Worm (Caenorhabditis elegans) whole organism, L3 larva: ENCODE data around the gene F44E7.5.

ENCODE experiments used
- ZK546.5 ChIP-seq: sonication (generic microtip); optimal IDR thresholded peaks from 2 replicates; lab custom pipeline; 2017; ENCODE audit warnings: missing biosample characterization, missing genetic modification characterization
- aly-2 ChIP-seq: fragments of 150-350 bp; optimal IDR thresholded peaks from 2 replicates; lab custom pipeline; 2014; ENCODE audit warnings: missing biosample characterization, missing genetic modification characterization
- ama-1 ChIP-seq: fragments of 150-350 bp; optimal IDR thresholded peaks from 2 replicates; lab custom pipeline; 2018
- ceh-82 ChIP-seq: fragments of 150-350 bp; optimal IDR thresholded peaks from 2 replicates; lab custom pipeline; 2014; ENCODE audit warnings: missing biosample characterization, missing genetic modification characterization
- elt-1 ChIP-seq: fragments of 150-350 bp; optimal IDR thresholded peaks from 2 replicates; lab custom pipeline; 2014; ENCODE audit warnings: missing biosample characterization, missing genetic modification characterization
- fkh-10 ChIP-seq: sonication (generic microtip); optimal IDR thresholded peaks from 2 replicates; lab custom pipeline; 2017; ENCODE audit warnings: missing biosample characterization, missing genetic modification reagents, missing genetic modification characterization
- jun-1 ChIP-seq: fragments of 150-350 bp; optimal IDR thresholded peaks from 2 replicates; lab custom pipeline; 2014; ENCODE audit warnings: missing biosample characterization, missing genetic modification reagents, missing genetic modification characterization
- lin-39 ChIP-seq: fragments of 150-350 bp; optimal IDR thresholded peaks from 2 replicates; lab custom pipeline; 2018; ENCODE audit warnings: missing biosample characterization, missing genetic modification reagents, missing genetic modification characterization
- nfya-1 ChIP-seq: sonication (generic microtip); optimal IDR thresholded peaks from 2 replicates; lab custom pipeline; 2017; ENCODE audit warnings: missing genetic modification characterization, mild to moderate bottlenecking, missing compliant biosample characterization, antibody characterized with exemption, moderate library complexity; ENCODE audit not compliant: insufficient read depth
- nhr-237 ChIP-seq: fragments of 150-350 bp; optimal IDR thresholded peaks from 2 replicates; lab custom pipeline; 2014; ENCODE audit warnings: missing biosample characterization, missing genetic modification characterization
- pha-4 ChIP-seq: fragments of 150-350 bp; optimal IDR thresholded peaks from 2 replicates; lab custom pipeline; 2014; ENCODE audit warnings: missing biosample characterization, missing genetic modification reagents, missing genetic modification characterization
- unc-62 ChIP-seq: fragments of 150-350 bp; sonication (generic microtip); optimal IDR thresholded peaks from 4 replicates; lab custom pipeline; 2014; ENCODE audit warnings: missing biosample characterization, missing genetic modification reagents, missing genetic modification characterization
- zag-1 ChIP-seq: fragments of 150-350 bp; optimal IDR thresholded peaks from 2 replicates; lab custom pipeline; 2014; ENCODE audit warnings: missing biosample characterization, missing genetic modification characterization

- no peak for TF ChIP-seq elt-1 (tag; lab: Kevin White, UChicago)
- no peak for TF ChIP-seq aly-2
- no peak for TF ChIP-seq pha-4 (tag; lab: Kevin White, UChicago)
- TF ChIP-seq unc-62: no peak
- no peak for TF ChIP-seq zag-1
- TF ChIP-seq ama-1 (lab: Kevin White, UChicago): no peak
- no peak for TF ChIP-seq nfya-1
- TF ChIP-seq lin-39 (tag; lab: Kevin White, UChicago): no peak
- TF ChIP-seq ceh-82 (tag; lab: Kevin White, UChicago): no peak
- no peak for TF ChIP-seq jun-1
- no peak for TF ChIP-seq fkh-10 (GFP tag; lab: Kevin White, UChicago)
- TF ChIP-seq ZK546.5 (tag; lab: Kevin White, UChicago): no peak
- TF ChIP-seq nhr-237: no peak
Measured at ce11 chrV:5798132-5798531, 17.4 kb upstream of the F44E7.5 start, which contains the start of gene nstp-3.
